Worm (Caenorhabditis elegans): ENCODE data around the gene oef-1.

Gene oef-1

DNA sequence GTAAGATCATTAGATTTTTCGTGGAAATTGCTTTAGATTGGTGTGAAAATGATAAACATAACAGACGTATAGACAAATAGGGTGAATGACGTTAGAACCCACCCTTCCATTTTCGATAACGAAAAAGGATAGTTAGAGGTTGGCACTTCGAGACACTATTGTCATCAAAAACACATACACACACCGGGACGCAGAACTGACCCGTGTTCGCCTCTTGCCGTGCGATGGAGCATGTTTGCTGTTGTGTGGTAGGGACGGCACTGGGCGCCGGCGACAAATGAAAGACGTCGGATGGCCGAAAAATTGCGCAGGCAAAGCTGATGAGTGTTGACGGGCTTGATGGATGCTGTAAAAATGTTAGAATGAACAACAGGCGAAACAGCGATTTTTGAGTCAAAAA lies 1.6 kb downstream of the oef-1 start (continued):
- TF ChIP-seq madf-10 (tag; optimal IDR thresholded peaks at IDR 0.05): peak; percentile 18
- TF ChIP-seq let-526 (GFP tag; IDR thresholded peaks at IDR 0.05): peak; percentile 64; the same call in 1 of the 2 replicates
- TF ChIP-seq ceh-27 (GFP tag; optimal IDR thresholded peaks at IDR 0.05): peak; percentile 71
- peak; percentile 68; the same call in 1 of the 2 replicates for TF ChIP-seq zfh-2 (GFP tag; conservative IDR thresholded peaks at IDR 0.05)
- TF ChIP-seq unc-130 (GFP tag; optimal IDR thresholded peaks at IDR 0.05): no peak

- TF ChIP-seq Y56A3A.18 (GFP tag; IDR thresholded peaks at IDR 0.05) (no peak), nfyb-1 (GFP tag; IDR thresholded peaks at IDR 0.05) (peak; percentile 26; the same call in 1 of the 2 replicates), cebp-1 (GFP tag; IDR thresholded peaks at IDR 0.05) (no peak), cebp-1 (tag; optimal IDR thresholded peaks at IDR 0.05) (peak; percentile 42), bed-1 (GFP tag; IDR thresholded peaks at IDR 0.05) (no peak)
These were observed 2.2 kb downstream of the oef-1 start, which contains the start of gene pam-1 for ce11 chrIV:7550445-7550844. Gene pam-1 (minus strand): TSS chrIV:7550812.

ce11 chrIV:7551254-7551653 lies 3.0 kb downstream of the oef-1 start:
- TF ChIP-seq Y56A3A.18 (GFP tag; IDR thresholded peaks at IDR 0.05) (no peak), B0336.3 (GFP tag; IDR thresholded peaks at IDR 0.05) (0 out of 2 replicates have a peak, but pooled peaks have one; percentile 37), C17E4.6 (GFP tag; IDR thresholded peaks at IDR 0.05) (no peak), nfyb-1 (GFP tag; IDR thresholded peaks at IDR 0.05) (0 out of 2 replicates have a peak, but pooled peaks have one; percentile 14), ZK185.1 (tag; optimal IDR thresholded peaks at IDR 0.05; ENCODE audit: poor library complexity, severe bottlenecking) (peak; percentile 35), ceh-79 (tag; optimal IDR thresholded peaks at IDR 0.05) (no peak), snpc-1.3 (tag; optimal IDR thresholded peaks at IDR 0.05; ENCODE audit: insufficient read depth) (peak; percentile 3), hrde-1 (tag; optimal IDR thresholded peaks at IDR 0.05; ENCODE audit: borderline replicate concordance) (peak; percentile 69), pha-4 (tag; optimal IDR thresholded peaks at IDR 0.05) (no peak), him-1 (tag; optimal IDR thresholded peaks at IDR 0.05) (no peak), snpc-4 (GFP tag; optimal IDR thresholded peaks at IDR 0.05) (no peak), snpc-4 (tag; optimal IDR thresholded peaks at IDR 0.05) (peak in 1 of 4 experiments; percentile 12), hmg-1.2 (GFP tag; IDR thresholded peaks at IDR 0.05) (no peak), ztf-26 (tag; optimal IDR thresholded peaks at IDR 0.05) (no peak), madf-6 (GFP tag; IDR thresholded peaks at IDR 0.05) (peak; percentile 42; the same call in 1 of the 2 replicates), tlf-1 (GFP tag; optimal IDR thresholded peaks at IDR 0.05) (peak; percentile 16), repo-1 (tag; optimal IDR thresholded peaks at IDR 0.05) (peak; percentile 64), gei-17 (GFP tag; optimal IDR thresholded peaks at IDR 0.05) (no peak), mel-28 (tag; optimal IDR thresholded peaks at IDR 0.05; ENCODE audit: borderline replicate concordance) (no peak), somi-1 (GFP tag; optimal IDR thresholded peaks at IDR 0.05) (no peak), ets-4 (GFP tag; optimal IDR thresholded peaks at IDR 0.05) (no peak), nhr-80 (tag; optimal IDR thresholded peaks at IDR 0.05) (no peak), B0019.2 (GFP tag; conservative IDR thresholded peaks at IDR 0.05) (no peak), aptf-3 (GFP tag; IDR thresholded peaks at IDR 0.05) (no peak), nhr-90 (tag; optimal IDR thresholded peaks at IDR 0.05) (no peak), nhr-120 (GFP tag; IDR thresholded peaks at IDR 0.05) (no peak), lin-54 (GFP tag; optimal IDR thresholded peaks at IDR 0.05) (no peak), rec-8 (tag; optimal IDR thresholded peaks at IDR 0.05) (no peak), T26A5.8 (tag; optimal IDR thresholded peaks at IDR 0.05) (no peak), ceh-40 (GFP tag; IDR thresholded peaks at IDR 0.05) (no peak), nhr-179 (tag; optimal IDR thresholded peaks at IDR 0.05) (no peak), Y95B8A.8 (GFP tag; IDR thresholded peaks at IDR 0.05) (peak; percentile 43; the same call in 1 of the 2 replicates), sea-2 (GFP tag; IDR thresholded peaks at IDR 0.05) (no peak), F33H1.4 (GFP tag; IDR thresholded peaks at IDR 0.05) (no peak), snpc-3.4 (tag; optimal IDR thresholded peaks at IDR 0.05) (no peak), F57C9.4 (tag; optimal IDR thresholded peaks at IDR 0.05) (no peak), ama-1 (optimal IDR thresholded peaks at IDR 0.05) (no peak), ama-1 (GFP tag; optimal IDR thresholded peaks at IDR 0.05) (no peak)

All from whole organism, young adult.